Worm (Caenorhabditis elegans) whole organism, late embryonic: Measurements from ENCODE around the gene col-97.

Experiments used
- F13H6.1 ChIP-seq: sonication (generic microtip); optimal IDR thresholded peaks from 2 replicates; lab custom pipeline; 2016; ENCODE audit warnings: missing genetic modification characterization, missing compliant biosample characterization
- ceh-19 ChIP-seq: fragments of 200-800 bp; sonication (Bioruptor generic); optimal IDR thresholded peaks from 2 replicates; lab custom pipeline; 2018; ENCODE audit warnings: mild to moderate bottlenecking, missing genetic modification characterization, missing compliant biosample characterization
- ceh-34 ChIP-seq: sonication (generic microtip); optimal IDR thresholded peaks from 2 replicates; lab custom pipeline; 2016; ENCODE audit warnings: mild to moderate bottlenecking, missing genetic modification characterization, missing compliant biosample characterization
- ets-4 ChIP-seq: sonication (generic microtip); optimal IDR thresholded peaks from 2 replicates; lab custom pipeline; 2016; ENCODE audit warnings: missing genetic modification characterization, missing compliant biosample characterization
- gmeb-2 ChIP-seq: sonication (generic microtip); optimal IDR thresholded peaks from 2 replicates; lab custom pipeline; 2016; ENCODE audit warnings: missing genetic modification characterization, inconsistent platforms, missing compliant biosample characterization
- hlh-13 ChIP-seq: fragments of 200-800 bp; sonication (Bioruptor generic); optimal IDR thresholded peaks from 2 replicates; lab custom pipeline; 2018; ENCODE audit warnings: mild to moderate bottlenecking, missing genetic modification characterization, missing compliant biosample characterization
- nfya-1 ChIP-seq: sonication (generic microtip); optimal IDR thresholded peaks from 2 replicates; lab custom pipeline; 2017; ENCODE audit warnings: missing genetic modification characterization, mild to moderate bottlenecking, missing compliant biosample characterization, antibody characterized with exemption, moderate library complexity
- nhr-11 ChIP-seq: fragments of 150-350 bp; optimal IDR thresholded peaks from 2 replicates; lab custom pipeline; 2014; ENCODE audit warnings: missing biosample characterization, missing genetic modification characterization
- tbx-2 ChIP-seq: sonication (generic microtip); optimal IDR thresholded peaks from 2 replicates; lab custom pipeline; 2016; ENCODE audit warnings: missing genetic modification characterization, missing compliant biosample characterization

ce11 chrIII:12972398-12972797 is 21.1 kb downstream of the col-97 start, which contains the start of gene bckd-1A:
- TF ChIP-seq F13H6.1: no peak
- no peak for TF ChIP-seq gmeb-2 (tag; lab: Kevin White, UChicago)
- no peak for TF ChIP-seq ets-4 (tag; lab: Kevin White, UChicago)
- TF ChIP-seq ceh-34: no peak
- TF ChIP-seq hlh-13 (GFP tag; lab: Kevin White, UChicago): no peak
- no peak for TF ChIP-seq ceh-19 (GFP tag; lab: Kevin White, UChicago)
- no peak for TF ChIP-seq nfya-1
- TF ChIP-seq nhr-11 (tag; lab: Kevin White, UChicago): no peak
- TF ChIP-seq tbx-2 (tag; lab: Kevin White, UChicago): no peak
